Worm (Caenorhabditis elegans) whole organism, young adult: ENCODE data around the gene mlcd-1.
A peak's percentile ranks its signal among the peaks of the same experiment; 100 is the strongest.

Source experiments
- B0035.1 ChIP-seq: sonication (generic microtip); optimal IDR thresholded peaks from 2 replicates; lab custom pipeline; 2016; ENCODE audit warnings: missing genetic modification characterization, mild to moderate bottlenecking, missing compliant biosample characterization, missing genotype, missing genetic modification reagents
- B0336.3 ChIP-seq: fragments of 200-800 bp; sonication (Bioruptor generic); IDR thresholded peaks from 2 replicates; pipeline ENCODE4 v1.3.6; 2022; ENCODE audit warnings: missing genetic modification characterization, missing compliant biosample characterization
- C06A6.2 ChIP-seq: fragments of 200-800 bp; sonication (Bioruptor generic); conservative IDR thresholded peaks from 2 replicates; pipeline ENCODE4 v1.3.6; 2022; ENCODE audit warnings: missing genetic modification characterization, missing compliant biosample characterization
- D2030.7 ChIP-seq: fragments of 200-800 bp; sonication (Bioruptor generic); IDR thresholded peaks from 2 replicates; pipeline ENCODE4 v1.3.6; 2022; ENCODE audit warnings: missing genetic modification reagents, missing genetic modification characterization, missing compliant biosample characterization
- F37B4.10 ChIP-seq: fragments of 200-800 bp; sonication (Bioruptor generic); IDR thresholded peaks from 2 replicates; pipeline ENCODE4 v1.3.6; 2022; ENCODE audit warnings: missing genetic modification characterization, missing compliant biosample characterization
- F52B5.7 ChIP-seq: sonication (generic microtip); optimal IDR thresholded peaks from 2 replicates; lab custom pipeline; 2016; ENCODE audit warnings: mild to moderate bottlenecking, missing genetic modification characterization, missing compliant biosample characterization
- K11D2.4 ChIP-seq: fragments of 200-800 bp; sonication (Bioruptor generic); IDR thresholded peaks from 2 replicates; pipeline ENCODE4 v1.3.6; 2022; ENCODE audit warnings: missing genetic modification reagents, missing genetic modification characterization, missing compliant biosample characterization
- Y53F4B.3 ChIP-seq: fragments of 200-800 bp; sonication (Bioruptor generic); IDR thresholded peaks from 2 replicates; pipeline ENCODE4 v1.3.6; 2022; ENCODE audit warnings: missing genetic modification reagents, missing genetic modification characterization, missing compliant biosample characterization
- Y95B8A.8 ChIP-seq: fragments of 200-800 bp; sonication (Bioruptor generic); IDR thresholded peaks from 2 replicates; pipeline ENCODE4 v1.3.6; 2022; ENCODE audit warnings: missing genetic modification reagents, missing genetic modification characterization, missing compliant biosample characterization
- ama-1 ChIP-seq, 3 experiments: fragments of 150-350 bp in 1 of 3; sonication (generic microtip) in 2 of 3; optimal IDR thresholded peaks; 2 replicates each; lab custom pipeline; 2014 to 2018; ENCODE audit warnings: missing biosample characterization in 2 of 3, missing genetic modification characterization in 2 of 3, missing genetic modification reagents in 2 of 3
- attf-3 ChIP-seq: fragments of 200-800 bp; sonication (Bioruptor generic); conservative IDR thresholded peaks from 2 replicates; pipeline ENCODE4 v1.3.6; 2022; ENCODE audit warnings: missing genetic modification reagents, missing genetic modification characterization, missing compliant biosample characterization
- attf-5 ChIP-seq: fragments of 200-800 bp; sonication (Bioruptor generic); optimal IDR thresholded peaks from 2 replicates; lab custom pipeline; 2018; ENCODE audit warnings: mild to moderate bottlenecking, missing genetic modification characterization, missing compliant biosample characterization
- bed-1 ChIP-seq: fragments of 200-800 bp; sonication (Bioruptor generic); IDR thresholded peaks from 2 replicates; pipeline ENCODE4 v1.3.6; 2022; ENCODE audit warnings: missing genetic modification reagents, missing genetic modification characterization, missing compliant biosample characterization
- bed-2 ChIP-seq: fragments of 200-800 bp; sonication (Bioruptor generic); IDR thresholded peaks from 2 replicates; pipeline ENCODE4 v1.3.6; 2022; ENCODE audit warnings: missing genetic modification reagents, missing genetic modification characterization, missing compliant biosample characterization
- ccch-3 ChIP-seq: fragments of 200-800 bp; sonication (Bioruptor generic); optimal IDR thresholded peaks from 2 replicates; lab custom pipeline; 2018; ENCODE audit warnings: mild to moderate bottlenecking, missing genetic modification characterization, missing compliant biosample characterization
- cebp-1 ChIP-seq, 2 experiments: fragments of 200-800 bp in 1 of 2; sonication (Bioruptor generic) in 1 of 2; sonication (generic microtip) in 1 of 2; IDR thresholded peaks in 1 of 2; optimal IDR thresholded peaks in 1 of 2; 2 replicates each; pipeline versions ENCODE4 v1.3.6 to Lab custom; 2017 to 2022; ENCODE audit warnings: missing compliant biosample characterization in 2 of 2, missing genetic modification characterization in 2 of 2, mild to moderate bottlenecking in 1 of 2, missing genetic modification reagents in 1 of 2, moderate library complexity in 1 of 2
- ceh-100 ChIP-seq: fragments of 200-800 bp; sonication (Bioruptor generic); IDR thresholded peaks from 2 replicates; pipeline ENCODE4 v1.3.6; 2022; ENCODE audit warnings: missing genetic modification reagents, missing genetic modification characterization, missing compliant biosample characterization
- ceh-40 ChIP-seq: fragments of 200-800 bp; sonication (Bioruptor generic); IDR thresholded peaks from 2 replicates; pipeline ENCODE4 v1.3.6; 2022; ENCODE audit warnings: missing genetic modification characterization, missing compliant biosample characterization
- ceh-91 ChIP-seq: fragments of 200-800 bp; sonication (Bioruptor generic); IDR thresholded peaks from 2 replicates; pipeline ENCODE4 v1.3.6; 2022; ENCODE audit warnings: missing genetic modification reagents, missing genetic modification characterization, missing compliant biosample characterization
- egl-18 ChIP-seq: fragments of 200-800 bp; sonication (Bioruptor generic); IDR thresholded peaks from 2 replicates; pipeline ENCODE4 v1.3.6; 2022; ENCODE audit warnings: missing genetic modification reagents, missing genetic modification characterization, missing compliant biosample characterization
- ekl-4 ChIP-seq: fragments of 200-800 bp; sonication (Bioruptor generic); IDR thresholded peaks from 2 replicates; pipeline ENCODE4 v1.3.6; 2022; ENCODE audit warnings: missing genetic modification reagents, missing genetic modification characterization, missing compliant biosample characterization
- him-1 ChIP-seq: sonication (generic microtip); optimal IDR thresholded peaks from 2 replicates; lab custom pipeline; 2016; ENCODE audit warnings: missing genotype, missing genetic modification reagents, missing genetic modification characterization, missing compliant biosample characterization
- hlh-12 ChIP-seq: sonication (generic microtip); optimal IDR thresholded peaks from 2 replicates; lab custom pipeline; 2016; ENCODE audit warnings: missing genetic modification characterization, missing compliant biosample characterization
- hmg-20 ChIP-seq: fragments of 200-800 bp; sonication (Bioruptor generic); IDR thresholded peaks from 2 replicates; pipeline ENCODE4 v1.3.6; 2022; ENCODE audit warnings: missing genetic modification reagents, missing genetic modification characterization, missing compliant biosample characterization
- hrde-1 ChIP-seq: sonication (generic microtip); optimal IDR thresholded peaks from 2 replicates; lab custom pipeline; 2016; ENCODE audit warnings: missing genetic modification characterization, mild to moderate bottlenecking, missing compliant biosample characterization, moderate library complexity, missing genotype, missing genetic modification reagents, borderline replicate concordance
- lag-1 ChIP-seq: fragments of 200-800 bp; sonication (Bioruptor generic); IDR thresholded peaks from 2 replicates; pipeline ENCODE4 v1.3.6; 2022; ENCODE audit warnings: missing genetic modification reagents, missing genetic modification characterization, missing compliant biosample characterization
- let-526 ChIP-seq: fragments of 200-800 bp; sonication (Bioruptor generic); IDR thresholded peaks from 2 replicates; pipeline ENCODE4 v1.3.6; 2022; ENCODE audit warnings: missing genetic modification reagents, missing genetic modification characterization, missing compliant biosample characterization
- madf-10 ChIP-seq: sonication (generic microtip); optimal IDR thresholded peaks from 2 replicates; lab custom pipeline; 2016; ENCODE audit warnings: mild to moderate bottlenecking, missing genetic modification characterization, missing compliant biosample characterization
- mcd-1 ChIP-seq: fragments of 200-800 bp; sonication (Bioruptor generic); IDR thresholded peaks from 2 replicates; pipeline ENCODE4 v1.3.6; 2022; ENCODE audit warnings: missing genetic modification reagents, missing genetic modification characterization, missing compliant biosample characterization
- mel-28 ChIP-seq: sonication (generic microtip); optimal IDR thresholded peaks from 2 replicates; lab custom pipeline; 2016; ENCODE audit warnings: borderline replicate concordance, mild to moderate bottlenecking, missing genetic modification characterization, missing compliant biosample characterization
- nfya-2 ChIP-seq: fragments of 200-800 bp; sonication (Bioruptor generic); IDR thresholded peaks from 2 replicates; pipeline ENCODE4 v1.3.6; 2022; ENCODE audit warnings: missing genetic modification reagents, missing genetic modification characterization, missing compliant biosample characterization
- nhr-80 ChIP-seq: sonication (generic microtip); optimal IDR thresholded peaks from 2 replicates; lab custom pipeline; 2016; ENCODE audit warnings: missing genetic modification characterization, missing compliant biosample characterization
- pha-4 ChIP-seq: fragments of 150-350 bp; sonication (generic microtip); optimal IDR thresholded peaks from 2 replicates; lab custom pipeline; 2014; ENCODE audit warnings: missing biosample characterization, missing genetic modification reagents, missing genetic modification characterization
- rcor-1 ChIP-seq: fragments of 200-800 bp; sonication (Bioruptor generic); IDR thresholded peaks from 2 replicates; pipeline ENCODE4 v1.3.6; 2022; ENCODE audit warnings: missing genetic modification reagents, missing genetic modification characterization, missing compliant biosample characterization
- repo-1 ChIP-seq: sonication (generic microtip); optimal IDR thresholded peaks from 2 replicates; lab custom pipeline; 2017; ENCODE audit warnings: mild to moderate bottlenecking, missing genetic modification characterization, missing compliant biosample characterization
- rpc-1 ChIP-seq, 2 experiments: fragments of 150-350 bp in 1 of 2; sonication (generic microtip) in 1 of 2; optimal IDR thresholded peaks; 2 replicates each; lab custom pipeline; 2014 to 2018; ENCODE audit warnings: missing biosample characterization in 1 of 2, missing genetic modification characterization in 1 of 2, missing genetic modification reagents in 1 of 2, missing genotype in 1 of 2
- snpc-3.4 ChIP-seq: sonication (generic microtip); optimal IDR thresholded peaks from 2 replicates; lab custom pipeline; 2017; ENCODE audit warnings: missing genetic modification characterization, mild to moderate bottlenecking, missing compliant biosample characterization, antibody characterized with exemption, moderate library complexity, missing genotype, missing genetic modification reagents
- tbp1 ChIP-seq: fragments of 200-800 bp; sonication (Bioruptor generic); optimal IDR thresholded peaks from 2 replicates; lab custom pipeline; 2018; ENCODE audit warnings: mild to moderate bottlenecking, missing genetic modification characterization, missing compliant biosample characterization
- unc-130 ChIP-seq: sonication (generic microtip); optimal IDR thresholded peaks from 2 replicates; lab custom pipeline; 2016; ENCODE audit warnings: missing genetic modification reagents, missing genetic modification characterization, missing compliant biosample characterization
- ztf-28 ChIP-seq: fragments of 200-800 bp; sonication (Bioruptor generic); IDR thresholded peaks from 2 replicates; pipeline ENCODE4 v1.3.6; 2022; ENCODE audit warnings: missing genetic modification reagents, missing genetic modification characterization, missing compliant biosample characterization
- ztf-6 ChIP-seq: fragments of 200-800 bp; sonication (Bioruptor generic); IDR thresholded peaks from 2 replicates; pipeline ENCODE4 v1.3.6; 2022; ENCODE audit warnings: missing genetic modification reagents, missing genetic modification characterization, missing compliant biosample characterization

Gene mlcd-1

ce11 chrIII:4544959-4545358 is 23.0 kb downstream of the mlcd-1 start, which contains the start of gene M88.3:
Gene M88.3 (minus strand): TSS chrIII:4545059.
- TF ChIP-seq let-526 (GFP tag; lab: Robert Waterston, UW): no peak
- TF ChIP-seq egl-18 (GFP tag; lab: Robert Waterston, UW): no peak
- no peak for TF ChIP-seq F52B5.7 (tag; lab: Kevin White, UChicago)
- TF ChIP-seq repo-1 (tag; lab: Kevin White, UChicago): no peak
- no peak for TF ChIP-seq ceh-100 (GFP tag; lab: Robert Waterston, UW)
- no peak for TF ChIP-seq ceh-40 (GFP tag; lab: Robert Waterston, UW)
- no peak for TF ChIP-seq bed-1 (GFP tag; lab: Robert Waterston, UW)
- no peak for TF ChIP-seq mel-28
- no peak for TF ChIP-seq C06A6.2 (GFP tag; lab: Robert Waterston, UW)
- TF ChIP-seq, all 124 proteins: peak for 0

ce11 chrIII:4542362-4542931 is 25.5 kb downstream of the mlcd-1 start, which contains the start of the genes mrps-34 and cisd-3.1:
Gene mrps-34 (minus strand): TSS chrIII:4542452.
Gene cisd-3.1 (plus strand): TSS chrIII:4542881.
- TF ChIP-seq bed-1 (GFP tag; lab: Robert Waterston, UW): no peak
- no peak for TF ChIP-seq pha-4
- TF ChIP-seq ztf-6 (GFP tag; lab: Robert Waterston, UW): no peak
- no peak for TF ChIP-seq attf-3
- TF ChIP-seq rpc-1 (optimal IDR thresholded peaks at IDR 0.05; lab: Kevin White, UChicago): peak; percentile 2
- TF ChIP-seq rpc-1 (tag; optimal IDR thresholded peaks at IDR 0.05; lab: Kevin White, UChicago): no peak
- TF ChIP-seq F52B5.7 (tag; lab: Kevin White, UChicago): no peak
- TF ChIP-seq him-1 (tag; lab: Kevin White, UChicago): peak; percentile 11
- no peak for TF ChIP-seq hlh-12 (tag; lab: Kevin White, UChicago)
- no peak for TF ChIP-seq Y95B8A.8 (GFP tag; lab: Robert Waterston, UW)
- no peak for TF ChIP-seq D2030.7 (GFP tag; lab: Robert Waterston, UW)
- TF ChIP-seq madf-10 (tag; lab: Kevin White, UChicago): no peak
- TF ChIP-seq nfya-2: no peak

- TF ChIP-seq nhr-80 (peak; percentile 98), K11D2.4 (GFP tag; lab: Robert Waterston, UW) (no peak), B0336.3 (no peak), cebp-1 (GFP tag; IDR thresholded peaks at IDR 0.05; lab: Robert Waterston, UW) (peak; percentile 74), cebp-1 (tag; optimal IDR thresholded peaks at IDR 0.05; lab: Kevin White, UChicago) (no peak)
Observed at ce11 chrIII:4540604-4541003, 27.3 kb downstream of the mlcd-1 start, which contains the start of gene ugt-62. Gene ugt-62 (minus strand): TSS chrIII:4540623.

ce11 chrIII:4530968-4531367 is 37.0 kb downstream of the mlcd-1 start:
- TF ChIP-seq ztf-28 (GFP tag; lab: Robert Waterston, UW): no peak
- no peak for TF ChIP-seq ekl-4
- TF ChIP-seq rcor-1: no peak
- no peak for TF ChIP-seq F37B4.10 (GFP tag; lab: Robert Waterston, UW)
- no peak for TF ChIP-seq hrde-1
- TF ChIP-seq ceh-91 (GFP tag; lab: Robert Waterston, UW): no peak
- TF ChIP-seq Y53F4B.3: no peak
- no peak for TF ChIP-seq snpc-3.4
- TF ChIP-seq tbp1: no peak
- TF ChIP-seq Y95B8A.8 (GFP tag; lab: Robert Waterston, UW): no peak
- no peak for TF ChIP-seq ccch-3 (GFP tag; lab: Kevin White, UChicago)
- TF ChIP-seq lag-1 (GFP tag; lab: Robert Waterston, UW): no peak
- TF ChIP-seq madf-10 (tag; lab: Kevin White, UChicago): no peak
- TF ChIP-seq ama-1 (optimal IDR thresholded peaks at IDR 0.05; lab: Kevin White, UChicago): no peak
- TF ChIP-seq ama-1 (GFP tag; optimal IDR thresholded peaks at IDR 0.05; lab: Kevin White, UChicago): no peak
- no peak for TF ChIP-seq hmg-20 (GFP tag; lab: Robert Waterston, UW)
- no peak for TF ChIP-seq mcd-1
- no peak for TF ChIP-seq bed-2 (GFP tag; lab: Robert Waterston, UW)
- no peak for TF ChIP-seq B0035.1 (tag; lab: Kevin White, UChicago)
- TF ChIP-seq attf-5 (GFP tag; lab: Kevin White, UChicago): no peak
- no peak for TF ChIP-seq unc-130
